Worm (Caenorhabditis elegans): Measurements from ENCODE around the gene srh-46.

- TF ChIP-seq med-1 (GFP tag; optimal IDR thresholded peaks at IDR 0.05; ENCODE audit: insufficient read depth) (no peak), tab-1 (GFP tag; IDR thresholded peaks at IDR 0.05) (no peak), flt-1 (GFP tag; IDR thresholded peaks at IDR 0.05) (no peak)
These were observed 2.1 kb downstream of the srh-46 start, which contains the start of gene srh-47 for ce11 chrV:11300539-11300938.
